Worm (Caenorhabditis elegans) whole organism, young adult: ENCODE results near the gene elb-1.

Source experiments
- B0336.3 ChIP-seq: fragments of 200-800 bp; sonication (Bioruptor generic); IDR thresholded peaks from 2 replicates; pipeline ENCODE4 v1.3.6; 2022; ENCODE audit warnings: missing genetic modification characterization, missing compliant biosample characterization
- F22D6.2 ChIP-seq: sonication (generic microtip); optimal IDR thresholded peaks from 2 replicates; lab custom pipeline; 2016; ENCODE audit warnings: mild to moderate bottlenecking, missing genetic modification characterization, missing compliant biosample characterization
- F52B5.7 ChIP-seq: sonication (generic microtip); optimal IDR thresholded peaks from 2 replicates; lab custom pipeline; 2016; ENCODE audit warnings: mild to moderate bottlenecking, missing genetic modification characterization, missing compliant biosample characterization
- Y53G8AR.9 ChIP-seq: fragments of 200-800 bp; sonication (Bioruptor generic); conservative IDR thresholded peaks from 2 replicates; pipeline ENCODE4 v1.3.6; 2022; ENCODE audit warnings: missing genetic modification reagents, missing genetic modification characterization, missing compliant biosample characterization
- attf-3 ChIP-seq: fragments of 200-800 bp; sonication (Bioruptor generic); conservative IDR thresholded peaks from 2 replicates; pipeline ENCODE4 v1.3.6; 2022; ENCODE audit warnings: missing genetic modification reagents, missing genetic modification characterization, missing compliant biosample characterization
- cebp-1 ChIP-seq, 2 experiments: fragments of 200-800 bp in 1 of 2; sonication (Bioruptor generic) in 1 of 2; sonication (generic microtip) in 1 of 2; IDR thresholded peaks in 1 of 2; optimal IDR thresholded peaks in 1 of 2; 2 replicates each; pipeline versions ENCODE4 v1.3.6 to Lab custom; 2017 to 2022; ENCODE audit warnings: missing compliant biosample characterization in 2 of 2, missing genetic modification characterization in 2 of 2, mild to moderate bottlenecking in 1 of 2, missing genetic modification reagents in 1 of 2, moderate library complexity in 1 of 2
- hmg-1.2 ChIP-seq: fragments of 200-800 bp; sonication (Bioruptor generic); IDR thresholded peaks from 2 replicates; pipeline ENCODE4 v1.3.6; 2022; ENCODE audit warnings: missing genetic modification reagents, missing genetic modification characterization, missing compliant biosample characterization
- nfyb-1 ChIP-seq: fragments of 200-800 bp; sonication (Bioruptor generic); IDR thresholded peaks from 2 replicates; pipeline ENCODE4 v1.3.6; 2022; ENCODE audit warnings: missing genetic modification reagents, missing genetic modification characterization, missing compliant biosample characterization
- unc-130 ChIP-seq: sonication (generic microtip); optimal IDR thresholded peaks from 2 replicates; lab custom pipeline; 2016; ENCODE audit warnings: missing genetic modification reagents, missing genetic modification characterization, missing compliant biosample characterization
- ztf-28 ChIP-seq: fragments of 200-800 bp; sonication (Bioruptor generic); IDR thresholded peaks from 2 replicates; pipeline ENCODE4 v1.3.6; 2022; ENCODE audit warnings: missing genetic modification reagents, missing genetic modification characterization, missing compliant biosample characterization
- ztf-6 ChIP-seq: fragments of 200-800 bp; sonication (Bioruptor generic); IDR thresholded peaks from 2 replicates; pipeline ENCODE4 v1.3.6; 2022; ENCODE audit warnings: missing genetic modification reagents, missing genetic modification characterization, missing compliant biosample characterization

DNA sequence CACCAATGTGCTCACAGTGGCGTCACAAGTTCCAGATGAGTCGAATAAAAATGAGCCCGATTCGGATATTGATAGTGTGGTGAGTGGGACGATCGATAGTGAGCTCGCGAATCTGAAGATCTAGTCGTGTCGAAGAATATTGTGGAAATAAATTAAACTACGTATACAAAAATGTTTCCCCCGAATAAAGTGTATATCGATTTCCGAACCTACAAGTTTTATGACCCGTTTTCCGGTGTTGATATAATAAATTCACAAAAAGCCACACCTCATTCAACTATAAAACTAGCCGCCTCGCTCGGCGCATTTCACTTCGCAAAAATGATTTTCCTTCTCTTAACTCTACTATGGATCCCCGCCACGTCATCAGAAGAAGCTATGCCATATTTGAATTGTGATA is 19.3 kb downstream of the elb-1 start, which contains the start of gene pqn-84:
- TF ChIP-seq F52B5.7 (tag; lab: Kevin White, UChicago) (no peak), Y53G8AR.9 (GFP tag; lab: Robert Waterston, UW) (no peak), ztf-6 (no peak), cebp-1 (GFP tag; IDR thresholded peaks at IDR 0.05; lab: Robert Waterston, UW) (no peak), cebp-1 (tag; optimal IDR thresholded peaks at IDR 0.05; lab: Kevin White, UChicago) (no peak), F22D6.2 (no peak), ztf-28 (GFP tag; lab: Robert Waterston, UW) (no peak), B0336.3 (GFP tag; lab: Robert Waterston, UW) (no peak), hmg-1.2 (GFP tag; lab: Robert Waterston, UW) (no peak), attf-3 (no peak), unc-130 (GFP tag; lab: Kevin White, UChicago) (no peak), nfyb-1 (no peak)
